Worm (Caenorhabditis elegans): ENCODE measurements around the gene idpa-2.

- no peak for TF ChIP-seq ama-1 (optimal IDR thresholded peaks at IDR 0.05)
- no peak for TF ChIP-seq ceh-30 (tag; optimal IDR thresholded peaks at IDR 0.05)
- no peak for TF ChIP-seq sox-4 (tag; optimal IDR thresholded peaks at IDR 0.05)
These were observed 47.7 kb downstream of the idpa-2 start for ce11 chrII:8744555-8745448.

Data from whole organism, late embryonic.